6 worm cellular contexts compared by ENCODE assay signal in genomic region chrX:12404729-12405128, ce11.
TF ChIP-seq lines count a peak whose summit lies in the region.

No protein-coding gene starts in this region.

TF ChIP-seq in whole organism, L1 larva, 84 proteins besides CTCF, POLR2A, EP300 and RAD21:
- TF ChIP-seq efl-1 (optimal IDR thresholded peaks at IDR 0.05; lab: Kevin White, UChicago) (no peak), efl-1 (GFP tag; optimal IDR thresholded peaks at IDR 0.05 in 1 of 2; lab: Kevin White, UChicago) (peak in 1 of 2 experiments; percentile 46), nhr-237 (tag; optimal IDR thresholded peaks at IDR 0.05; lab: Kevin White, UChicago) (no peak), lin-14 (GFP tag; optimal IDR thresholded peaks at IDR 0.05; lab: Kevin White, UChicago) (peak; percentile 67), mab-9 (GFP tag; IDR thresholded peaks at IDR 0.05; lab: Robert Waterston, UW) (peak; percentile 74), lin-39 (tag; optimal IDR thresholded peaks at IDR 0.05; lab: Kevin White, UChicago) (peak; percentile 4), pag-3 (tag; optimal IDR thresholded peaks at IDR 0.05; lab: Kevin White, UChicago; ENCODE audit: borderline replicate concordance, insufficient read depth) (no peak)

TF ChIP-seq in whole organism, L2 larva, 48 proteins besides CTCF, POLR2A, EP300 and RAD21:
- TF ChIP-seq ztf-1 (GFP tag; conservative IDR thresholded peaks at IDR 0.05; lab: Robert Waterston, UW) (no peak), gmeb-1 (tag; optimal IDR thresholded peaks at IDR 0.05; lab: Kevin White, UChicago) (no peak), crh-2 (tag; optimal IDR thresholded peaks at IDR 0.05; lab: Kevin White, UChicago) (no peak), ztf-11 (tag; optimal IDR thresholded peaks at IDR 0.05; lab: Kevin White, UChicago) (no peak), nhr-12 (tag; optimal IDR thresholded peaks at IDR 0.05; lab: Kevin White, UChicago) (no peak), mdl-1 (tag; optimal IDR thresholded peaks at IDR 0.05; lab: Kevin White, UChicago) (no peak), mab-5 (tag; optimal IDR thresholded peaks at IDR 0.05; lab: Kevin White, UChicago) (peak; percentile 67), C34F6.9 (tag; optimal IDR thresholded peaks at IDR 0.05; lab: Kevin White, UChicago) (peak; percentile 18), nhr-23 (tag; optimal IDR thresholded peaks at IDR 0.05; lab: Kevin White, UChicago) (no peak), elt-3 (tag; optimal IDR thresholded peaks at IDR 0.05; lab: Kevin White, UChicago) (no peak), lsy-2 (tag; optimal IDR thresholded peaks at IDR 0.05; lab: Kevin White, UChicago) (peak in 1 of 2 experiments; percentile 9), nhr-6 (tag; optimal IDR thresholded peaks at IDR 0.05; lab: Kevin White, UChicago) (no peak), Y55F3AM.14 (GFP tag; optimal IDR thresholded peaks at IDR 0.05; lab: Kevin White, UChicago) (peak; percentile 27), nhr-25 (tag; optimal IDR thresholded peaks at IDR 0.05; lab: Kevin White, UChicago) (no peak), lin-11 (tag; optimal IDR thresholded peaks at IDR 0.05; lab: Kevin White, UChicago) (no peak), zag-1 (tag; optimal IDR thresholded peaks at IDR 0.05; lab: Kevin White, UChicago) (peak; percentile 39), ceh-82 (tag; optimal IDR thresholded peaks at IDR 0.05; lab: Kevin White, UChicago) (no peak)

TF ChIP-seq in whole organism, L3 larva, 47 proteins besides CTCF, POLR2A, EP300 and RAD21:
- TF ChIP-seq elt-1 (tag; optimal IDR thresholded peaks at IDR 0.05; lab: Kevin White, UChicago) (peak; percentile 36), ceh-9 (tag; optimal IDR thresholded peaks at IDR 0.05; lab: Kevin White, UChicago) (no peak), ama-1 (optimal IDR thresholded peaks at IDR 0.05; lab: Kevin White, UChicago) (no peak), nhr-12 (tag; optimal IDR thresholded peaks at IDR 0.05; lab: Kevin White, UChicago) (no peak), R02D3.7 (tag; optimal IDR thresholded peaks at IDR 0.05; lab: Kevin White, UChicago) (no peak), pha-4 (tag; optimal IDR thresholded peaks at IDR 0.05; lab: Kevin White, UChicago) (no peak), skn-1 (tag; optimal IDR thresholded peaks at IDR 0.05; lab: Kevin White, UChicago) (no peak), ceh-16 (tag; optimal IDR thresholded peaks at IDR 0.05; lab: Kevin White, UChicago) (no peak), unc-62 (GFP tag; optimal IDR thresholded peaks at IDR 0.05; lab: Kevin White, UChicago) (peak; percentile 28), aly-2 (tag; optimal IDR thresholded peaks at IDR 0.05; lab: Kevin White, UChicago) (no peak), lin-39 (tag; optimal IDR thresholded peaks at IDR 0.05; lab: Kevin White, UChicago) (peak; percentile 70), nhr-25 (tag; optimal IDR thresholded peaks at IDR 0.05; lab: Kevin White, UChicago) (no peak), nfya-1 (tag; optimal IDR thresholded peaks at IDR 0.05; lab: Kevin White, UChicago; ENCODE audit: insufficient read depth) (peak; percentile 14), nhr-23 (tag; optimal IDR thresholded peaks at IDR 0.05; lab: Kevin White, UChicago) (no peak), egl-5 (tag; optimal IDR thresholded peaks at IDR 0.05; lab: Kevin White, UChicago) (no peak)

TF ChIP-seq in whole organism, L4 larva, 104 proteins besides CTCF, POLR2A, EP300 and RAD21:
- TF ChIP-seq spr-3 (GFP tag; optimal IDR thresholded peaks at IDR 0.05; lab: Kevin White, UChicago), result no peak
- TF ChIP-seq skn-1 (tag; optimal IDR thresholded peaks at IDR 0.05; lab: Kevin White, UChicago), result no peak
- peak in 1 of 2 experiments; percentile 99 for TF ChIP-seq unc-62 (GFP tag; optimal IDR thresholded peaks at IDR 0.05 in 1 of 2; lab: Kevin White, UChicago)
- no peak for TF ChIP-seq unc-62 (tag; optimal IDR thresholded peaks at IDR 0.05; lab: Kevin White, UChicago)
- TF ChIP-seq nhr-10 (tag; optimal IDR thresholded peaks at IDR 0.05; lab: Kevin White, UChicago), result no peak
- TF ChIP-seq Y75B8A.6 (GFP tag; IDR thresholded peaks at IDR 0.05; lab: Robert Waterston, UW), result no peak
- peak; percentile 15 for TF ChIP-seq hlh-30 (tag; optimal IDR thresholded peaks at IDR 0.05; lab: Kevin White, UChicago; ENCODE audit: insufficient read depth)
- peak; percentile 9 for TF ChIP-seq mep-1 (tag; optimal IDR thresholded peaks at IDR 0.05; lab: Kevin White, UChicago)
- 0 out of 2 replicates have a peak, but pooled peaks have one; percentile 9 for TF ChIP-seq ctbp-1 (GFP tag; IDR thresholded peaks at IDR 0.05; lab: Robert Waterston, UW)
- no peak for TF ChIP-seq lin-1 (GFP tag; IDR thresholded peaks at IDR 0.05; lab: Robert Waterston, UW)
- no peak for TF ChIP-seq ama-1 (optimal IDR thresholded peaks at IDR 0.05; lab: Kevin White, UChicago)
- peak in 1 of 2 experiments; percentile 2 for TF ChIP-seq hif-1 (tag; optimal IDR thresholded peaks at IDR 0.05; lab: Kevin White, UChicago)
- peak; percentile 86 for TF ChIP-seq ceh-20 (GFP tag; IDR thresholded peaks at IDR 0.05; lab: Robert Waterston, UW)
- TF ChIP-seq gei-8 (GFP tag; optimal IDR thresholded peaks at IDR 0.05; lab: Kevin White, UChicago), result no peak
- TF ChIP-seq D1046.2 (GFP tag; IDR thresholded peaks at IDR 0.05; lab: Robert Waterston, UW), result no peak
- TF ChIP-seq ztf-7 (tag; optimal IDR thresholded peaks at IDR 0.05; lab: Kevin White, UChicago), result no peak
- TF ChIP-seq hmg-1.1 (GFP tag; IDR thresholded peaks at IDR 0.05; lab: Robert Waterston, UW), result peak; percentile 47; the same call in 1 of the 2 replicates

TF ChIP-seq in whole organism, late embryonic, 69 proteins besides CTCF, POLR2A, EP300 and RAD21:
- no peak for TF ChIP-seq sox-2 (GFP tag; IDR thresholded peaks at IDR 0.05; lab: Robert Waterston, UW)
- 0 out of 2 replicates have a peak, but pooled peaks have one; percentile 29 for TF ChIP-seq unc-3 (GFP tag; conservative IDR thresholded peaks at IDR 0.05; lab: Robert Waterston, UW)
- peak; percentile 35 for TF ChIP-seq unc-3 (tag; optimal IDR thresholded peaks at IDR 0.05; lab: Kevin White, UChicago)

TF ChIP-seq in whole organism, mixed stage, embryonic, 35 proteins besides CTCF, POLR2A, EP300 and RAD21:
- no peak for TF ChIP-seq cnd-1 (tag; optimal IDR thresholded peaks at IDR 0.05; lab: Kevin White, UChicago)
- no peak for TF ChIP-seq bed-3 (GFP tag; optimal IDR thresholded peaks at IDR 0.05; lab: Kevin White, UChicago)
- TF ChIP-seq unc-62 (GFP tag; optimal IDR thresholded peaks at IDR 0.05; lab: Kevin White, UChicago), result peak; percentile 54

Comparison
In these comparisons a context has a peak if more than half of its experiments do, and no peak if none do; other contexts are left out.
1. Of the 29 proteins assayed by ChIP-seq in both whole organism, L4 larva and whole organism, L1 larva: peak only in whole organism, L4 larva: mep-1; only in whole organism, L1 larva: lin-39; in both: none; in neither: 26; mixed calls (peak in some experiments, not most) for 1.